Worm (Caenorhabditis elegans) whole organism, early embryonic: ENCODE data around the gene W06A7.2.
A peak's percentile ranks its signal among the peaks of the same experiment; 100 is the strongest.

Experiments
- aly-1 ChIP-seq: sonication (generic microtip); optimal IDR thresholded peaks from 2 replicates; lab custom pipeline; 2016; ENCODE audit warnings: missing genetic modification characterization, missing compliant biosample characterization
- ceh-13 ChIP-seq: fragments of 200-800 bp; sonication (Bioruptor generic); optimal IDR thresholded peaks from 2 replicates; lab custom pipeline; 2018; ENCODE audit warnings: mild to moderate bottlenecking, missing genetic modification characterization, missing compliant biosample characterization
- pes-1 ChIP-seq: fragments of 200-800 bp; sonication (Bioruptor generic); IDR thresholded peaks from 2 replicates; pipeline ENCODE4 v1.3.6; 2022; ENCODE audit warnings: missing genetic modification reagents, missing genetic modification characterization, missing compliant biosample characterization

DNA sequence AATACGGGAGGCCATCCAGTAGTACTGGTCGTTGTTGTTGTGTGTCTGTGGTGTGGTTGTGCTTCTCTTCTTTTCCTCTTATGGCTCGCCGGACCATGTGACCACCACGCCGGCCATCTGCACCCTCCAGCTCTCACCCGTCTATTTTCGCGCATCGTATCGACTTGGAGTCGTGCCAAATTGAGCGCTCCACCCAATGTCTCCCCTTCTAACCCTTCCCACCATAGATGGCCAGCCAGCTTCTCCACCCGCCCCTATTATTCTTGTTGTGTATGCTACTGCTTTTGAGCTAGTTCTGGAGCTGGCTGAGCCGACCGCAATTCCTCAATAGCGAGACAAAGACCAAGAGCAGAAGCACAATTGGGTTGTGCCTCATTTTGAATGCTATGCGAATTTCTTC is 11.6 kb downstream of the W06A7.2 start:
- peak; percentile 39 for TF ChIP-seq aly-1 (tag; lab: Kevin White, UChicago)
- no peak for TF ChIP-seq ceh-13 (GFP tag; lab: Kevin White, UChicago)
- TF ChIP-seq pes-1 (GFP tag; lab: Robert Waterston, UW) = no peak
